Worm (Caenorhabditis elegans) whole organism, early embryonic: ENCODE measurements around the gene klp-18.

ENCODE experiments used
- ama-1 ChIP-seq: fragments of 150-350 bp; optimal IDR thresholded peaks from 2 replicates; lab custom pipeline; 2014
- ceh-13 ChIP-seq: fragments of 200-800 bp; sonication (Bioruptor generic); optimal IDR thresholded peaks from 2 replicates; lab custom pipeline; 2018; ENCODE audit warnings: mild to moderate bottlenecking, missing genetic modification characterization, missing compliant biosample characterization
- ets-7 ChIP-seq: sonication (generic microtip); optimal IDR thresholded peaks from 2 replicates; lab custom pipeline; 2016; ENCODE audit warnings: missing genotype, missing genetic modification characterization, missing compliant biosample characterization
- flt-1 ChIP-seq: fragments of 200-800 bp; sonication (Bioruptor generic); IDR thresholded peaks from 2 replicates; pipeline ENCODE4 v1.3.6; 2022; ENCODE audit warnings: missing genetic modification characterization, missing compliant biosample characterization
- tbx-11 ChIP-seq: fragments of 200-800 bp; sonication (Bioruptor generic); IDR thresholded peaks from 2 replicates; pipeline ENCODE4 v1.3.6; 2022; ENCODE audit warnings: missing genetic modification characterization, missing compliant biosample characterization

DNA sequence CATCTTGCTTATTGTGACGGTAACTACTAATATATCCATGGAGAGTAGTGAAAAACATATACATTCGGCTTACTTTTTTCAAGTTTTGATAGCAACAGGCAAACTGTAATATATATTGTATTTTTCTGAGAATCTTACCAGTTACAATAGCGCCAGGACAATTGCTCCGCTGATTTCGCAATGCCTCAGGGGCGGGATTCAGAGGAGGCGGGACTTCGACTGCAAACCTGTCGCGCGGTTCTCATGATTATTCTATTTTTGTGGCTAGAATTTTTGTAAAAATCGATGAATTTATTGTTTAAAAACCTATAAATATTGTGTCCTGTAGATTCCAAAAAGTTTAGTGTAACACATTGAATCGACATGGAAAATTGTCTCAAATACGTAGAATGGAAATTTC, 9.0 kb upstream of the klp-18 start:
- TF ChIP-seq flt-1, result no peak
- no peak for TF ChIP-seq tbx-11
- no peak for TF ChIP-seq ama-1
- no peak for TF ChIP-seq ceh-13 (GFP tag; lab: Kevin White, UChicago)
- TF ChIP-seq ets-7 (tag; lab: Kevin White, UChicago), result no peak
